Worm (Caenorhabditis elegans) whole organism, L4 larva: ENCODE data around the gene C44C1.6.

Experiments
- F37D6.2 ChIP-seq: sonication (generic microtip); optimal IDR thresholded peaks from 2 replicates; lab custom pipeline; 2016; ENCODE audit warnings: mild to moderate bottlenecking, missing genetic modification characterization, missing compliant biosample characterization
- F44E2.7 ChIP-seq: fragments of 200-800 bp; sonication (Bioruptor generic); IDR thresholded peaks from 2 replicates; pipeline ENCODE4 v2.1.2; 2022; ENCODE audit warnings: missing genetic modification characterization, missing compliant biosample characterization
- F49E8.2 ChIP-seq: sonication (generic microtip); optimal IDR thresholded peaks from 2 replicates; lab custom pipeline; 2016; ENCODE audit warnings: missing compliant biosample characterization, mild to moderate bottlenecking, missing genetic modification characterization, borderline replicate concordance
- R02D3.7 ChIP-seq: fragments of 150-350 bp; sonication (generic microtip); optimal IDR thresholded peaks from 3 replicates; lab custom pipeline; 2014; ENCODE audit warnings: missing biosample characterization, missing genetic modification characterization
- ZK546.5 ChIP-seq, 2 experiments: sonication (generic microtip); optimal IDR thresholded peaks; 2 replicates each; lab custom pipeline; 2017; ENCODE audit warnings: missing biosample characterization in 2 of 2, missing genetic modification characterization in 2 of 2
- aha-1 ChIP-seq: fragments of 150-350 bp; peaks from one replicate; lab custom pipeline; 2014; ENCODE audit warnings: missing biosample characterization, missing genetic modification characterization
- attf-4 ChIP-seq: sonication (generic microtip); optimal IDR thresholded peaks from 3 replicates; lab custom pipeline; 2017; ENCODE audit warnings: missing biosample characterization, missing genetic modification characterization
- ceh-20 ChIP-seq: fragments of 200-800 bp; sonication (Bioruptor generic); IDR thresholded peaks from 2 replicates; pipeline ENCODE4 v1.3.6; 2022; ENCODE audit warnings: missing genetic modification reagents, missing genetic modification characterization, missing compliant biosample characterization
- ceh-32 ChIP-seq: sonication (generic microtip); optimal IDR thresholded peaks from 2 replicates; lab custom pipeline; 2016; ENCODE audit warnings: mild to moderate bottlenecking, missing genetic modification characterization, missing compliant biosample characterization; ENCODE audit not compliant: poor library complexity
- ceh-44 ChIP-seq: fragments of 200-800 bp; sonication (Bioruptor generic); IDR thresholded peaks from 2 replicates; pipeline ENCODE4 v1.3.6; 2022; ENCODE audit warnings: missing genetic modification reagents, missing genetic modification characterization, missing compliant biosample characterization
- ces-1 ChIP-seq: fragments of 150-350 bp; sonication (generic microtip); optimal IDR thresholded peaks from 4 replicates; lab custom pipeline; 2014; ENCODE audit warnings: missing biosample characterization, missing genetic modification reagents, missing genetic modification characterization
- ctbp-1 ChIP-seq: fragments of 200-800 bp; sonication (Bioruptor generic); IDR thresholded peaks from 2 replicates; pipeline ENCODE4 v1.3.6; 2022; ENCODE audit warnings: missing genetic modification reagents, missing genetic modification characterization, missing compliant biosample characterization
- daf-16 ChIP-seq, 3 experiments: sonication (generic microtip); optimal IDR thresholded peaks; 2 replicates each; lab custom pipeline; 2016 to 2017; ENCODE audit warnings: missing genetic modification characterization in 3 of 3, missing genetic modification reagents in 3 of 3, mild to moderate bottlenecking in 2 of 3, missing compliant biosample characterization in 2 of 3, missing biosample characterization in 1 of 3, moderate library complexity in 1 of 3
- daf-19 ChIP-seq: fragments of 200-800 bp; sonication (Bioruptor generic); conservative IDR thresholded peaks from 2 replicates; pipeline ENCODE4 v1.3.6; 2022; ENCODE audit warnings: missing genetic modification characterization, missing compliant biosample characterization
- daf-8 ChIP-seq: fragments of 200-800 bp; sonication (Bioruptor generic); IDR thresholded peaks from 2 replicates; pipeline ENCODE4 v1.3.6; 2022; ENCODE audit warnings: missing genetic modification characterization, missing compliant biosample characterization
- dmd-8 ChIP-seq: fragments of 200-800 bp; sonication (Bioruptor generic); IDR thresholded peaks from 2 replicates; pipeline ENCODE4 v1.3.6; 2022; ENCODE audit warnings: missing genetic modification characterization, missing compliant biosample characterization
- duxl-1 ChIP-seq: sonication (generic microtip); optimal IDR thresholded peaks from 2 replicates; lab custom pipeline; 2016; ENCODE audit warnings: mild to moderate bottlenecking, missing genetic modification characterization, moderate library complexity, missing compliant biosample characterization; ENCODE audit not compliant: poor library complexity
- dve-1 ChIP-seq: sonication (generic microtip); optimal IDR thresholded peaks from 2 replicates; lab custom pipeline; 2017; ENCODE audit warnings: antibody characterized with exemption, mild to moderate bottlenecking, missing genetic modification characterization, missing compliant biosample characterization; ENCODE audit not compliant: insufficient read depth
- fkh-10 ChIP-seq: fragments of 150-350 bp; optimal IDR thresholded peaks from 2 replicates; lab custom pipeline; 2014; ENCODE audit warnings: missing biosample characterization, missing genetic modification reagents, missing genetic modification characterization
- fos-1 ChIP-seq: fragments of 150-350 bp; optimal IDR thresholded peaks from 2 replicates; lab custom pipeline; 2014; ENCODE audit warnings: missing biosample characterization, missing genetic modification characterization
- gei-8 ChIP-seq: fragments of 200-800 bp; sonication (Bioruptor generic); optimal IDR thresholded peaks from 2 replicates; lab custom pipeline; 2018; ENCODE audit warnings: mild to moderate bottlenecking, missing genetic modification characterization, missing compliant biosample characterization
- hif-1 ChIP-seq, 2 experiments: sonication (generic microtip); optimal IDR thresholded peaks; 2 replicates each; lab custom pipeline; 2016 to 2017; ENCODE audit warnings: missing compliant biosample characterization in 2 of 2, missing genetic modification characterization in 2 of 2, missing genetic modification reagents in 2 of 2, missing genotype in 2 of 2, mild to moderate bottlenecking in 1 of 2
- hlh-30 ChIP-seq: sonication (generic microtip); optimal IDR thresholded peaks from 2 replicates; lab custom pipeline; 2017; ENCODE audit warnings: antibody characterized with exemption, mild to moderate bottlenecking, missing genetic modification characterization, missing compliant biosample characterization; ENCODE audit not compliant: insufficient read depth
- hmg-1.1 ChIP-seq: fragments of 200-800 bp; sonication (Bioruptor generic); IDR thresholded peaks from 2 replicates; pipeline ENCODE4 v1.3.6; 2022; ENCODE audit warnings: missing genetic modification reagents, missing genetic modification characterization, missing compliant biosample characterization
- jun-1 ChIP-seq: fragments of 150-350 bp; optimal IDR thresholded peaks from 2 replicates; lab custom pipeline; 2014; ENCODE audit warnings: missing biosample characterization, missing genetic modification reagents, missing genetic modification characterization
- lim-7 ChIP-seq: fragments of 200-800 bp; sonication (Bioruptor generic); IDR thresholded peaks from 2 replicates; pipeline ENCODE4 v1.3.6; 2022; ENCODE audit warnings: missing genetic modification characterization, missing compliant biosample characterization
- lin-1 ChIP-seq: fragments of 200-800 bp; sonication (Bioruptor generic); IDR thresholded peaks from 2 replicates; pipeline ENCODE4 v1.3.6; 2022; ENCODE audit warnings: missing genetic modification reagents, missing genetic modification characterization, missing compliant biosample characterization
- lsy-2 ChIP-seq, 2 experiments: fragments of 150-350 bp in 1 of 2; sonication (generic microtip) in 1 of 2; optimal IDR thresholded peaks; 2 replicates each; lab custom pipeline; 2014 to 2017; ENCODE audit warnings: missing biosample characterization in 2 of 2, missing genetic modification characterization in 2 of 2
- madf-5 ChIP-seq, 2 experiments: fragments of 200-800 bp; sonication (Bioruptor generic); IDR thresholded peaks; 2 replicates each; pipeline ENCODE4 v1.3.6; 2022; ENCODE audit warnings: missing compliant biosample characterization in 2 of 2, missing genetic modification characterization in 2 of 2
- madf-9 ChIP-seq: fragments of 200-800 bp; sonication (Bioruptor generic); conservative IDR thresholded peaks from 2 replicates; pipeline ENCODE4 v1.3.6; 2022; ENCODE audit warnings: missing genetic modification reagents, missing genetic modification characterization, missing compliant biosample characterization
- mdl-1 ChIP-seq, 2 experiments: fragments of 150-350 bp in 1 of 2; sonication (generic microtip) in 1 of 2; optimal IDR thresholded peaks; 2 replicates each; lab custom pipeline; 2014 to 2017; ENCODE audit warnings: missing biosample characterization in 2 of 2, missing genetic modification characterization in 2 of 2
- mep-1 ChIP-seq: fragments of 150-350 bp; sonication (generic microtip); optimal IDR thresholded peaks from 3 replicates; lab custom pipeline; 2014; ENCODE audit warnings: missing biosample characterization, missing genetic modification characterization
- mes-2 ChIP-seq: sonication (generic microtip); optimal IDR thresholded peaks from 2 replicates; lab custom pipeline; 2016; ENCODE audit warnings: missing genotype, mild to moderate bottlenecking, missing genetic modification characterization, missing compliant biosample characterization; ENCODE audit not compliant: poor library complexity, severe bottlenecking
- nhr-10 ChIP-seq: fragments of 150-350 bp; optimal IDR thresholded peaks from 2 replicates; lab custom pipeline; 2014; ENCODE audit warnings: missing biosample characterization, missing genetic modification characterization
- nhr-11 ChIP-seq: fragments of 150-350 bp; optimal IDR thresholded peaks from 2 replicates; lab custom pipeline; 2014; ENCODE audit warnings: missing biosample characterization, missing genetic modification characterization
- nhr-237 ChIP-seq: sonication (generic microtip); optimal IDR thresholded peaks from 2 replicates; lab custom pipeline; 2017; ENCODE audit warnings: missing biosample characterization, missing genetic modification characterization
- nhr-41 ChIP-seq: fragments of 200-800 bp; sonication (Bioruptor generic); IDR thresholded peaks from 2 replicates; pipeline ENCODE4 v1.3.6; 2022; ENCODE audit warnings: missing genetic modification reagents, missing genetic modification characterization, missing compliant biosample characterization
- nhr-48 ChIP-seq: sonication (generic microtip); optimal IDR thresholded peaks from 2 replicates; lab custom pipeline; 2016; ENCODE audit warnings: mild to moderate bottlenecking, missing genetic modification characterization, missing compliant biosample characterization
- nhr-76 ChIP-seq: fragments of 150-350 bp; optimal IDR thresholded peaks from 2 replicates; lab custom pipeline; 2014; ENCODE audit warnings: missing biosample characterization, missing genetic modification characterization
- rbr-2 ChIP-seq: sonication (generic microtip); optimal IDR thresholded peaks from 2 replicates; lab custom pipeline; 2016; ENCODE audit warnings: missing genotype, missing genetic modification characterization, missing compliant biosample characterization
- sdz-12 ChIP-seq: fragments of 200-800 bp; sonication (Bioruptor generic); optimal IDR thresholded peaks from 2 replicates; lab custom pipeline; 2018; ENCODE audit warnings: mild to moderate bottlenecking, missing genetic modification characterization, missing compliant biosample characterization
- set-16 ChIP-seq: fragments of 200-800 bp; sonication (Bioruptor generic); IDR thresholded peaks from 2 replicates; pipeline ENCODE4 v1.3.6; 2022; ENCODE audit warnings: missing genetic modification reagents, missing genetic modification characterization, missing compliant biosample characterization
- skn-1 ChIP-seq: fragments of 150-350 bp; optimal IDR thresholded peaks from 2 replicates; lab custom pipeline; 2014; ENCODE audit warnings: missing biosample characterization, missing genetic modification characterization
- snpc-4 ChIP-seq: fragments of 150-350 bp; optimal IDR thresholded peaks from 2 replicates; lab custom pipeline; 2014; ENCODE audit warnings: missing biosample characterization, missing genetic modification characterization
- unc-62 ChIP-seq, 3 experiments: fragments of 150-350 bp in 1 of 3; sonication (generic microtip); optimal IDR thresholded peaks in 2 of 3; peaks in 1 of 3; 1 replicate in 1 of 3; 2 replicates in 2 of 3; lab custom pipeline; 2014 to 2017; ENCODE audit warnings: missing biosample characterization in 3 of 3, missing genetic modification characterization in 3 of 3, missing genetic modification reagents in 3 of 3, missing genotype in 1 of 3
- zag-1 ChIP-seq: fragments of 150-350 bp; optimal IDR thresholded peaks from 2 replicates; lab custom pipeline; 2014; ENCODE audit warnings: missing biosample characterization, missing genetic modification characterization
- zfp-3 ChIP-seq: fragments of 200-800 bp; sonication (Bioruptor generic); conservative IDR thresholded peaks from 2 replicates; pipeline ENCODE4 v1.3.6; 2022; ENCODE audit warnings: missing genetic modification reagents, missing genetic modification characterization, missing compliant biosample characterization
- ztf-7 ChIP-seq: fragments of 150-350 bp; optimal IDR thresholded peaks from 2 replicates; lab custom pipeline; 2014; ENCODE audit warnings: missing biosample characterization, missing genetic modification characterization

The C44C1.6 gene

DNA sequence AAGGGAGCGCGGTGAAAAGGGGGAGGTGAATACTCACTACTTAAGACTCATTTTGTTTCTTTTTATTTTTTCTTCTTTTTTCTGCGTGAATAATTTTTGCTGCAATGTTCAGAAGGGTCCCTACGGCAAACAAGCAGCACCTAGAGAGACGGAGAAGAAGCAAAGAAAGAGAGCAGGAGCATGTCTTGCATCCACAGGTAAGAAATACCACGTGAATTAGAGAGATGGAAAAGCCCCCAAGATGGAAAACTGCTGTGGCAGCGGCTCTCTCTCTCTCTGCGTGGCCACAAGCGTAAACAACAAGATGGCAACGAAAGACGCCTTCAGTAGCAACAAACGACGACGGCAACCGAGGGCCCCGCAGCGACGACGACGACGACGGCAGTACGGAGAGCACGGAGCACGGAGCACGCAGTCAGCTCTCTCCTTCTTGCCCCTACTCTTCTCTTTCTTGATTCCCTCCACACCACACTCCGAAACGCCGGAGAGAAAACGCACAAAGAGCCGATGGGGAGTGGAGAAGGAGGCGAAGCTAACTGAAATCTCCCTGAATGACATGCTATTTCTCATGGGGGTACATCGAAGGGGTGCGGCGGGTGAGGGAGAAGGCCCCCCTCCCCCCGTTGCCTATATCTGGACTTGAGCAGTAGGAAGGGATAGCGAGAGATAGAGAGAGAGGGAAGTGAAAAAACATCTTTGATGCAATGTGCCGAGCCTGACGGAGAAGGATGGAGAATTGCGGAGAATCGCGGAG, 22.8 kb upstream of the C44C1.6 start:
- TF ChIP-seq unc-62 (GFP tag; optimal IDR thresholded peaks at IDR 0.05 in 1 of 2; lab: Kevin White, UChicago), result peak in 1 of 2 experiments; percentile 99
- TF ChIP-seq unc-62 (tag; optimal IDR thresholded peaks at IDR 0.05; lab: Kevin White, UChicago), result no peak
- TF ChIP-seq nhr-48 (tag; lab: Kevin White, UChicago), result peak; percentile 37
- TF ChIP-seq dve-1 (tag; lab: Kevin White, UChicago), result no peak
- TF ChIP-seq nhr-41 (GFP tag; lab: Robert Waterston, UW), result no peak
- no peak for TF ChIP-seq lim-7 (GFP tag; lab: Robert Waterston, UW)
- no peak for TF ChIP-seq fos-1 (tag; lab: Kevin White, UChicago)
- TF ChIP-seq lsy-2 (tag; optimal IDR thresholded peaks at IDR 0.05; lab: Kevin White, UChicago), result peak in 1 of 2 experiments; percentile 62
- TF ChIP-seq attf-4 (tag; lab: Kevin White, UChicago), result no peak
- peak in 1 of 2 experiments; percentile 14 for TF ChIP-seq daf-16 (GFP tag; optimal IDR thresholded peaks at IDR 0.05; lab: Kevin White, UChicago)
- no peak for TF ChIP-seq daf-16 (tag; optimal IDR thresholded peaks at IDR 0.05; lab: Kevin White, UChicago)
- no peak for TF ChIP-seq madf-9 (GFP tag; lab: Robert Waterston, UW)
- TF ChIP-seq ztf-7 (tag; lab: Kevin White, UChicago), result no peak
- peak; percentile 30 for TF ChIP-seq ceh-32 (tag; lab: Kevin White, UChicago)
- no peak for TF ChIP-seq gei-8 (GFP tag; lab: Kevin White, UChicago)
- no peak for TF ChIP-seq lin-1
- TF ChIP-seq ctbp-1, result 0 out of 2 replicates have a peak, but pooled peaks have one; percentile 54
- no peak for TF ChIP-seq nhr-237 (tag; lab: Kevin White, UChicago)
- TF ChIP-seq nhr-10 (tag; lab: Kevin White, UChicago), result no peak
- peak; percentile 85 for TF ChIP-seq hmg-1.1 (GFP tag; lab: Robert Waterston, UW)
- TF ChIP-seq hif-1 (tag; optimal IDR thresholded peaks at IDR 0.05; lab: Kevin White, UChicago), result peak in 1 of 2 experiments; percentile 34
- TF ChIP-seq mep-1 (tag; lab: Kevin White, UChicago), result peak; percentile 63
- TF ChIP-seq ces-1, result no peak
- peak; percentile 83 for TF ChIP-seq aha-1
- peak; percentile 93 for TF ChIP-seq set-16 (GFP tag; lab: Robert Waterston, UW)
- no peak for TF ChIP-seq sdz-12 (GFP tag; lab: Kevin White, UChicago)
- no peak for TF ChIP-seq madf-5 (GFP tag; IDR thresholded peaks at IDR 0.05; lab: Robert Waterston, UW)
- no peak for TF ChIP-seq skn-1 (tag; lab: Kevin White, UChicago)
- TF ChIP-seq fkh-10 (GFP tag; lab: Kevin White, UChicago), result peak; percentile 49
- peak; percentile 18; the same call in 1 of the 2 replicates for TF ChIP-seq ceh-20 (GFP tag; lab: Robert Waterston, UW)
- TF ChIP-seq F44E2.7 (GFP tag; lab: Robert Waterston, UW), result no peak
- TF ChIP-seq nhr-76 (tag; lab: Kevin White, UChicago), result no peak
- TF ChIP-seq daf-8 (GFP tag; lab: Robert Waterston, UW), result no peak
- no peak for TF ChIP-seq jun-1 (tag; lab: Kevin White, UChicago)
- TF ChIP-seq ZK546.5 (tag; optimal IDR thresholded peaks at IDR 0.05; lab: Kevin White, UChicago), result no peak
- TF ChIP-seq F49E8.2 (tag; lab: Kevin White, UChicago), result no peak
- TF ChIP-seq daf-19 (GFP tag; lab: Robert Waterston, UW), result 0 out of 2 replicates have a peak, but pooled peaks have one; percentile 12
- no peak for TF ChIP-seq snpc-4 (tag; lab: Kevin White, UChicago)
- TF ChIP-seq zag-1, result no peak
- TF ChIP-seq zfp-3, result no peak
- TF ChIP-seq duxl-1 (tag; lab: Kevin White, UChicago), result no peak
- TF ChIP-seq rbr-2, result peak; percentile 88
- peak; percentile 47 for TF ChIP-seq nhr-11
- TF ChIP-seq hlh-30 (tag; lab: Kevin White, UChicago), result peak; percentile 38
- peak; percentile 82 for TF ChIP-seq F37D6.2 (tag; lab: Kevin White, UChicago)
- no peak for TF ChIP-seq dmd-8 (GFP tag; lab: Robert Waterston, UW)
- TF ChIP-seq mes-2 (tag; lab: Kevin White, UChicago), result peak; percentile 12
- TF ChIP-seq mdl-1 (tag; optimal IDR thresholded peaks at IDR 0.05; lab: Kevin White, UChicago), result peak in 1 of 2 experiments; percentile 27
- TF ChIP-seq R02D3.7 (tag; lab: Kevin White, UChicago), result no peak
- TF ChIP-seq ceh-44 (GFP tag; lab: Robert Waterston, UW), result no peak
